Worm (Caenorhabditis elegans): ENCODE results near the gene cisd-3.2.

cisd-3.2 gene

DNA sequence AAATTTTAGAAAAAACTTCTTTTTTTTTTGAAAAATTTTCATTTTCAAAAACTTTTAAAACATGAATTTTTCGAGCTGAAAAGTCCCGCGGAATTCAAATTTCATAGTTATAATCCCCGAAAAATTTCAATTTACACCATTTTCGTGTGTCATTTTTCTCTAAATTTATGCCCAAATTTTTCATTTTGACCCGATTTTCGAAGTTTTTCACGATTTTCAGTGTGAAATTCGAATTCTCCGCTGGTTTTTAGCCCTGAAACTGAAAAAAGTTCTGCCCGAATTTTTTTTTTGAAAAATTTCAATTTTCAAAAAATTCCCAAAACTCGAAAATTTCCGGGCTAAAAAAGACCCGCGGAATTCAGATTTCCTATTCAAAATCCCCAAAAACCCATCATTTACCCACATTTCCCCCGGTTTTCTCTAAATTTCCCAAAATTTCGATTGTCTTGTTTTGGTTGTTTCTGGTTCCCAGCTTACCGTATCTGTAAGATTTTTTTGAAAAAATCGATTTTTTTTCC lies 31.5 kb upstream of the cisd-3.2 start:
- TF ChIP-seq nfya-1 (tag; optimal IDR thresholded peaks at IDR 0.05; ENCODE audit: insufficient read depth): no peak
- TF ChIP-seq eor-1 (tag; optimal IDR thresholded peaks at IDR 0.05): no peak
- TF ChIP-seq jun-1 (tag; optimal IDR thresholded peaks at IDR 0.05): no peak
- TF ChIP-seq elt-3 (tag; optimal IDR thresholded peaks at IDR 0.05): no peak
- peak; percentile 7 for TF ChIP-seq nhr-43 (tag; optimal IDR thresholded peaks at IDR 0.05; ENCODE audit: poor library complexity, severe bottlenecking)
- TF ChIP-seq nhr-237 (tag; optimal IDR thresholded peaks at IDR 0.05): no peak

DNA sequence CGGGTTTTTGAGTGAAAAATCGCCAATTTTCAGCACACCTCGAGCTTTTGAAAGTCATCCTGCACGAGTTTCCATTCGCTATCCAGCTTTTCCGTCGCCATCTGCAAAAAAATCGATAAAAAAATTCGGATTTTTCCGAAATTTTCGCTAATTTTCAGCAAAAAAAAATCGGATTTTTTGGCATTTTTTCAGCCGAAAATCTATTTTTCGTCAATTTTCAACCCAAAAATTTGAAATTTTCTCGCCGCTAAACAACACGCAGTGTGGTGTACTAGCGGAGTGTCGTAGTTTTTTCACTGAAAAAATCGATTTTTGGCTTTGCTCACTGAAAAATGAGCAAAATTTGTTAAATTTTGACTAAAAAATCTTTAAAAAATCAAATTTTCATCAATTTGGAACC lies 22.4 kb upstream of the cisd-3.2 start, which contains the start of gene tmem-120:
TSS of gene tmem-120 (minus strand) at position 101 of the 400 bp plus-strand sequence.
- TF ChIP-seq unc-62 (GFP tag; optimal IDR thresholded peaks at IDR 0.05): no peak
- TF ChIP-seq R02D3.7 (tag; optimal IDR thresholded peaks at IDR 0.05): no peak

DNA sequence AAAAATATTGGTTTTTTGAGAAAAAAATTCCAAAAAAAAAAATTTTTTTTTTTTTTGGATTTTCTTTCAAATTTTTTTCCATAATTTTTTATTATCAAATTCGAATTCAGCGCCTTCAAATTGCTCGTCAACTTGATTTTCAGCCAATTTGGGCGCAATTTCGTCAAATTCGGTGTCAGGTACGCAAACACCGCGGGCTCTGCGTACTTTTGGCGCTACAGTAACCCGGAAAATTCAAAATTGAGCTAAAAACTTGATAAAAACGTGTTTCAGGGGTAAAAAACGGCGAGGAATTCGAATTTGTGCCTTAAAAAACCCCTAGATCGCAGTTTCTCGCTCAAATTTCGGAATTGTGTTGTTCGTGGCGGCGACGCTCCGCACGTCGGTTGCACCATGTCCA lies 20.4 kb upstream of the cisd-3.2 start:
- TF ChIP-seq ceh-16 (tag; optimal IDR thresholded peaks at IDR 0.05) (no peak), sea-2 (GFP tag; optimal IDR thresholded peaks at IDR 0.05) (no peak), ceh-82 (tag; optimal IDR thresholded peaks at IDR 0.05) (no peak), elt-2 (tag; optimal IDR thresholded peaks at IDR 0.05) (peak; percentile 2), skn-1 (tag; optimal IDR thresholded peaks at IDR 0.05) (no peak)

DNA sequence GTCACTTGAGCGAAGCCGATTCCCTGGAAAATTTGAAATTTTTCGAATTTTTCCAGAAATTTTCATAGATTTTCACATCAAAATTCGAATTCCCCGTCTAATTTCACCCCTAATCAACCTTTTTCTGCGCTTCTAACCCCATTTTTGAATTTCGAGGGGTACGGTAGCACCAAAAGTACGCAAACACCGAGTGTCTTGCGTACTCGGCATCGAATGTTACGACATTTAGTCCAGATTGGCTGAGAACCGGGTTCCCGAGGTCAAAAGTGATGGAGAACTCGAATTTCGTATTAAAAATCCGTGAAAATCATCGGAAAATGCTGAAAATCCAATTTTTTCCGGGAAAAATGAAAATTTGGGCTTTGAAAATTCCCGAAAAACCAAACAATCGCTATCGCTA lies 11.9 kb upstream of the cisd-3.2 start:
- TF ChIP-seq elt-2 (tag; optimal IDR thresholded peaks at IDR 0.05) (no peak), skn-1 (tag; optimal IDR thresholded peaks at IDR 0.05) (no peak), unc-39 (tag; optimal IDR thresholded peaks at IDR 0.05) (no peak), nhr-11 (tag; optimal IDR thresholded peaks at IDR 0.05) (no peak), nhr-25 (tag; optimal IDR thresholded peaks at IDR 0.05) (no peak), ceh-28 (tag; optimal IDR thresholded peaks at IDR 0.05) (no peak), pqm-1 (tag; optimal IDR thresholded peaks at IDR 0.05) (no peak), ZK546.5 (tag; optimal IDR thresholded peaks at IDR 0.05) (no peak), ztf-11 (tag; optimal IDR thresholded peaks at IDR 0.05) (no peak), hmg-11 (tag; optimal IDR thresholded peaks at IDR 0.05) (no peak), nfya-1 (tag; optimal IDR thresholded peaks at IDR 0.05; ENCODE audit: insufficient read depth) (no peak), nhr-43 (tag; optimal IDR thresholded peaks at IDR 0.05; ENCODE audit: poor library complexity, severe bottlenecking) (no peak), egl-5 (tag; optimal IDR thresholded peaks at IDR 0.05) (no peak), nhr-23 (tag; optimal IDR thresholded peaks at IDR 0.05) (no peak), eor-1 (tag; optimal IDR thresholded peaks at IDR 0.05) (no peak), zag-1 (tag; optimal IDR thresholded peaks at IDR 0.05) (no peak), nhr-12 (tag; optimal IDR thresholded peaks at IDR 0.05) (no peak), nhr-77 (tag; optimal IDR thresholded peaks at IDR 0.05) (no peak), unc-62 (GFP tag; optimal IDR thresholded peaks at IDR 0.05) (no peak)

DNA sequence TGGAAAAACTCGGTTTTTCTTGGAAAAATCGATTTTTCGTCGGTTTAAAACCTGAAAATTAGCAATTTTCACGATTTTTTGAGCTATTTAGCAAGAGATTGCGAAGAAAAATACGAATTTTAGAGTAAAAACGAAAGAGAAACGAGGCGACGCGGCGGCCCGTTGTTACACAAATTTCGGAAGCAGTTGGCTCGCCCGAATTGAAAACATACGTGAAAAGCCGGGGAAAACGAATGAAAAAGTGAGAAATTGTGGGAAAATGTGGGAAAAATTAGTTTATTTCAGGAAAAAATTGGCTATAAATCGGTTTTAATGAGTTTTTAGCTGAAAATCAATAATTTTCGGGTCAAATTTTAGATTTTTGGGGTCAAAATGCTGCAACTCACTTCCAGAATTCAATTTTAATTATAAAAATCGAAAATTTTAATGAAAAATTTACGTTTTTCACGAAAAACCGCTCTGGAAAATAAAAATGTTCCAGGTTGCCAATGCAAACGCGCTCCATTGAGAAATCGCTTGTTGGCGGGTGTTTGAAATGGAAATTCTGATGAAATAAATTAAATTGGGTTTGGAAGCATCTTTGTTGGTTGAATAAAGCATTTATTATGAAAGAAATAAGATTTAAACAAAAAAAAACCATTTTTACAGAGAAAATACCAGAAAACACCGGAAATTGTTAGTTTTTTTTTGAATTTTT lies 7.4 kb upstream of the cisd-3.2 start, which contains the start of gene snf-6:
TSS of gene snf-6 (minus strand) at position 51 of the 697 bp plus-strand sequence.
- TF ChIP-seq nhr-23 (tag; optimal IDR thresholded peaks at IDR 0.05) (peak; percentile 59), pha-4 (tag; optimal IDR thresholded peaks at IDR 0.05) (peak; percentile 33), nfya-1 (tag; optimal IDR thresholded peaks at IDR 0.05; ENCODE audit: insufficient read depth) (peak; percentile 37), fkh-10 (GFP tag; optimal IDR thresholded peaks at IDR 0.05) (no peak), nhr-43 (tag; optimal IDR thresholded peaks at IDR 0.05; ENCODE audit: poor library complexity, severe bottlenecking) (peak; percentile 20), lin-15B (tag; optimal IDR thresholded peaks at IDR 0.05) (peak; percentile 82)

DNA sequence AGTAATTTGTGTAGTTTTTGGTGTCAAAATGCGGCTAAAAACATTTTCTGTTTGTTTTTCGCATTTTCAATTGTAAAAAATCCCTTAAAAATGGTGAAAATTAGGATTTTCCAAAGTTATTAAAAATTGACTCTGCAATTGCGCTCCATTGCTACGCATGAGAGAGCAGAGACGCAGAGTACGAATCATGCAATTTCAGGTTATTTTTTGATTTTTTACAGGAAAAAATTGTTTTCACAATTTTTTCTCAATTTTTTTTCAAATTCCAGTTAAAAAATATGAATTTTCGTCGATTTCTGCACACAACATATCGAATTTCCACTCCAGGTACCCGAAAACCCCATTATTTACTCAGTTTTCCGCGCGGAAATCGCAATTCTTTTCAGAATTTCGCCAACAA lies 6.7 kb upstream of the cisd-3.2 start, which contains the start of gene mtg-1:
TSS of gene mtg-1 (plus strand) at position 160 of the 400 bp plus-strand sequence.
- peak; percentile 34 for TF ChIP-seq nhr-23 (tag; optimal IDR thresholded peaks at IDR 0.05)
- TF ChIP-seq lin-15B (tag; optimal IDR thresholded peaks at IDR 0.05): peak; percentile 63
- TF ChIP-seq sea-2 (GFP tag; optimal IDR thresholded peaks at IDR 0.05): no peak
- no peak for TF ChIP-seq snpc-4 (tag; optimal IDR thresholded peaks at IDR 0.05)
- no peak for TF ChIP-seq ztf-11 (tag; optimal IDR thresholded peaks at IDR 0.05)
- peak; percentile 24 for TF ChIP-seq nfya-1 (tag; optimal IDR thresholded peaks at IDR 0.05; ENCODE audit: insufficient read depth)
- peak; percentile 70 for TF ChIP-seq pha-4 (tag; optimal IDR thresholded peaks at IDR 0.05)
